Worm (Caenorhabditis elegans): ENCODE measurements around the gene hst-6.

The hst-6 gene

ce11 chrX:5289106-5289505 lies 13.7 kb downstream of the hst-6 start:
- TF ChIP-seq hmg-1.1 (GFP tag; IDR thresholded peaks at IDR 0.05) (no peak), vab-7 (GFP tag; IDR thresholded peaks at IDR 0.05) (no peak), unc-62 (GFP tag; optimal IDR thresholded peaks at IDR 0.05 in 1 of 2) (peak in 1 of 2 experiments; percentile 95), unc-62 (tag; optimal IDR thresholded peaks at IDR 0.05) (no peak), ceh-82 (tag; optimal IDR thresholded peaks at IDR 0.05) (no peak), aha-1 (tag) (peak; percentile 65), ceh-20 (GFP tag; IDR thresholded peaks at IDR 0.05) (no peak)

ce11 chrX:5293862-5294261 lies 18.5 kb downstream of the hst-6 start:
- TF ChIP-seq Y105C5A.15 (GFP tag; IDR thresholded peaks at IDR 0.05) (no peak), pqm-1 (tag; optimal IDR thresholded peaks at IDR 0.05) (no peak), hif-1 (tag; optimal IDR thresholded peaks at IDR 0.05) (peak in 1 of 2 experiments; percentile 5), lin-13 (GFP tag; optimal IDR thresholded peaks at IDR 0.05) (no peak), lin-38 (GFP tag; IDR thresholded peaks at IDR 0.05) (no peak), sdz-12 (GFP tag; optimal IDR thresholded peaks at IDR 0.05) (no peak), nhr-41 (GFP tag; IDR thresholded peaks at IDR 0.05) (no peak), nhr-6 (tag; optimal IDR thresholded peaks at IDR 0.05) (no peak), nhr-11 (tag; optimal IDR thresholded peaks at IDR 0.05) (no peak), nhr-111 (GFP tag; optimal IDR thresholded peaks at IDR 0.05) (no peak), hlh-30 (tag; optimal IDR thresholded peaks at IDR 0.05; ENCODE audit: insufficient read depth) (peak; percentile 50), mdl-1 (tag; optimal IDR thresholded peaks at IDR 0.05) (no peak), ceh-28 (tag; optimal IDR thresholded peaks at IDR 0.05) (no peak), ceh-44 (GFP tag; IDR thresholded peaks at IDR 0.05) (no peak), zip-2 (tag; optimal IDR thresholded peaks at IDR 0.05) (no peak), madf-5 (GFP tag; IDR thresholded peaks at IDR 0.05) (no peak), daf-12 (tag; optimal IDR thresholded peaks at IDR 0.05) (no peak)

- peak; percentile 43 for TF ChIP-seq fkh-10 (GFP tag; optimal IDR thresholded peaks at IDR 0.05)
- no peak for TF ChIP-seq R02D3.7 (tag; optimal IDR thresholded peaks at IDR 0.05)
- no peak for TF ChIP-seq gei-8 (GFP tag; optimal IDR thresholded peaks at IDR 0.05)
- TF ChIP-seq jun-1 (tag; optimal IDR thresholded peaks at IDR 0.05), result no peak
- peak; percentile 24 for TF ChIP-seq F37D6.2 (tag; optimal IDR thresholded peaks at IDR 0.05)
- TF ChIP-seq ZK546.5 (tag; optimal IDR thresholded peaks at IDR 0.05), result no peak
- no peak for TF ChIP-seq saeg-2 (GFP tag; IDR thresholded peaks at IDR 0.05)
- peak; percentile 96 for TF ChIP-seq aha-1 (tag)
- peak; percentile 55 for TF ChIP-seq dve-1 (tag; optimal IDR thresholded peaks at IDR 0.05; ENCODE audit: insufficient read depth)
- no peak for TF ChIP-seq nhr-102 (tag; optimal IDR thresholded peaks at IDR 0.05)
- TF ChIP-seq T20F7.1 (GFP tag; optimal IDR thresholded peaks at IDR 0.05), result no peak
- TF ChIP-seq ceh-32 (tag; optimal IDR thresholded peaks at IDR 0.05; ENCODE audit: poor library complexity), result no peak
- peak; percentile 20 for TF ChIP-seq hlh-11 (tag; optimal IDR thresholded peaks at IDR 0.05)
- peak; percentile 2 for TF ChIP-seq hlh-30 (tag; optimal IDR thresholded peaks at IDR 0.05; ENCODE audit: insufficient read depth)
- 0 out of 2 replicates have a peak, but pooled peaks have one; percentile 16 for TF ChIP-seq dmd-6 (GFP tag; IDR thresholded peaks at IDR 0.05)
- TF ChIP-seq lin-38 (GFP tag; IDR thresholded peaks at IDR 0.05), result 0 out of 2 replicates have a peak, but pooled peaks have one; percentile 12
- TF ChIP-seq hmg-1.1 (GFP tag; IDR thresholded peaks at IDR 0.05), result peak; percentile 65
- peak in 1 of 2 experiments; percentile 62 for TF ChIP-seq lsy-2 (tag; optimal IDR thresholded peaks at IDR 0.05)
- no peak for TF ChIP-seq nhr-76 (tag; optimal IDR thresholded peaks at IDR 0.05)
- TF ChIP-seq hif-1 (tag; optimal IDR thresholded peaks at IDR 0.05), result peak in 1 of 2 experiments; percentile 5
- TF ChIP-seq mep-1 (tag; optimal IDR thresholded peaks at IDR 0.05), result peak; percentile 54
- no peak for TF ChIP-seq F49E8.2 (tag; optimal IDR thresholded peaks at IDR 0.05; ENCODE audit: borderline replicate concordance)
- TF ChIP-seq rbr-2 (tag; optimal IDR thresholded peaks at IDR 0.05), result peak; percentile 66
Observed at ce11 chrX:5297942-5298611, 22.7 kb downstream of the hst-6 start, which contains the start of gene ift-81. Gene ift-81, plus strand, starts transcription at chrX:5298561.

Data from whole organism, L4 larva.